Fruit fly (Drosophila melanogaster): Measurements from ENCODE around the gene shtd.

shtd gene

dm6 chrX:15490519-15490918 is 28.3 kb upstream of the shtd start (continued):
- TF ChIP-seq Dp (GFP tag; optimal IDR thresholded peaks at IDR 0.05) (peak; percentile 8), PHDP (tag; optimal IDR thresholded peaks at IDR 0.05) (peak; percentile 6), BEAF-32 (GFP tag; optimal IDR thresholded peaks at IDR 0.05) (peak; percentile 2), ATbp (GFP tag; optimal IDR thresholded peaks at IDR 0.05) (peak; percentile 11), HmgZ (tag; optimal IDR thresholded peaks at IDR 0.05) (no peak), ind (GFP tag; optimal IDR thresholded peaks at IDR 0.05) (no peak), stwl (tag; optimal IDR thresholded peaks at IDR 0.05) (peak; percentile 17), CG4617 (GFP tag; optimal IDR thresholded peaks at IDR 0.05; ENCODE audit: borderline replicate concordance) (no peak), CG14014 (GFP tag; IDR thresholded peaks at IDR 0.05) (no peak), CG10431 (GFP tag; optimal IDR thresholded peaks at IDR 0.05) (no peak), E2f2 (GFP tag; IDR thresholded peaks at IDR 0.05) (peak; percentile 25; the same call in 1 of the 2 replicates), Dip2 (GFP tag; IDR thresholded peaks at IDR 0.05) (peak; percentile 82), NfI (GFP tag; optimal IDR thresholded peaks at IDR 0.05) (no peak), zen2 (GFP tag; IDR thresholded peaks at IDR 0.05; ENCODE audit: partially characterized antibody) (no peak), Hr39 (optimal IDR thresholded peaks at IDR 0.05) (no peak), Camta (GFP tag; optimal IDR thresholded peaks at IDR 0.05) (no peak), Nf-YC (tag; optimal IDR thresholded peaks at IDR 0.05) (no peak), HmgD (GFP tag; optimal IDR thresholded peaks at IDR 0.05) (no peak)

dm6 chrX:15486682-15487081 is 24.4 kb upstream of the shtd start, which contains the start of gene Gmap:
Gene Gmap (plus strand): TSS chrX:15486922.
- peak; percentile 68 for TF ChIP-seq inv (GFP tag; IDR thresholded peaks at IDR 0.05; ENCODE audit: partially characterized antibody)
- peak; percentile 59; the same call in 1 of the 2 replicates for TF ChIP-seq hbn (GFP tag; IDR thresholded peaks at IDR 0.05; ENCODE audit: partially characterized antibody)
- no peak for TF ChIP-seq GATAe (GFP tag; conservative IDR thresholded peaks at IDR 0.05)
- TF ChIP-seq CG7372 (GFP tag; IDR thresholded peaks at IDR 0.05) = no peak
- TF ChIP-seq CG42726 (GFP tag; IDR thresholded peaks at IDR 0.05; ENCODE audit: partially characterized antibody) = no peak
- peak; percentile 96 for TF ChIP-seq tna (GFP tag; IDR thresholded peaks at IDR 0.05; ENCODE audit: partially characterized antibody)
- no peak for TF ChIP-seq danr (GFP tag; IDR thresholded peaks at IDR 0.05)
- no peak for TF ChIP-seq h (optimal IDR thresholded peaks at IDR 0.05)
- no peak for TF ChIP-seq Fer3 (tag; optimal IDR thresholded peaks at IDR 0.05)
- TF ChIP-seq croc (GFP tag; conservative IDR thresholded peaks at IDR 0.05) = no peak
- TF ChIP-seq bbx (GFP tag; IDR thresholded peaks at IDR 0.05; ENCODE audit: partially characterized antibody) = peak; percentile 91
- TF ChIP-seq knrl (GFP tag; IDR thresholded peaks at IDR 0.05; ENCODE audit: partially characterized antibody) = peak; percentile 64
- TF ChIP-seq Adf1 (GFP tag; IDR thresholded peaks at IDR 0.05) = 0 out of 2 replicates have a peak, but pooled peaks have one; percentile 8
- no peak for TF ChIP-seq slbo (GFP tag; IDR thresholded peaks at IDR 0.05)
- TF ChIP-seq E2f2 (GFP tag; IDR thresholded peaks at IDR 0.05) = peak; percentile 94
- peak; percentile 71 for TF ChIP-seq unc-4 (GFP tag; IDR thresholded peaks at IDR 0.05; ENCODE audit: partially characterized antibody)
- no peak for TF ChIP-seq z (GFP tag; IDR thresholded peaks at IDR 0.05)
- TF ChIP-seq stc (GFP tag; IDR thresholded peaks at IDR 0.05) = no peak
- peak; percentile 88 for TF ChIP-seq mld (GFP tag; IDR thresholded peaks at IDR 0.05; ENCODE audit: partially characterized antibody)
- peak; percentile 37 for TF ChIP-seq Xbp1 (GFP tag; optimal IDR thresholded peaks at IDR 0.05)
- no peak for TF ChIP-seq wor (GFP tag; IDR thresholded peaks at IDR 0.05)
- peak; percentile 78; the same call in 1 of the 2 replicates for TF ChIP-seq amos (GFP tag; IDR thresholded peaks at IDR 0.05; ENCODE audit: partially characterized antibody)
- no peak for TF ChIP-seq CG8290 (GFP tag; optimal IDR thresholded peaks at IDR 0.05)
- peak in 1 of 2 experiments; percentile 16 for TF ChIP-seq CG8290 (tag; optimal IDR thresholded peaks at IDR 0.05)
- TF ChIP-seq CG6272 (GFP tag; IDR thresholded peaks at IDR 0.05) = no peak
- TF ChIP-seq pzg (GFP tag; optimal IDR thresholded peaks at IDR 0.05) = peak; percentile 60
- no peak for TF ChIP-seq abd-A (tag; optimal IDR thresholded peaks at IDR 0.05)
- no peak for TF ChIP-seq dysf (GFP tag; IDR thresholded peaks at IDR 0.05)
- no peak for TF ChIP-seq Rx (GFP tag; IDR thresholded peaks at IDR 0.05)
- TF ChIP-seq CG4404 (GFP tag; IDR thresholded peaks at IDR 0.05) = no peak
- peak; percentile 81 for TF ChIP-seq CG13287 (GFP tag; IDR thresholded peaks at IDR 0.05; ENCODE audit: partially characterized antibody)
- no peak for TF ChIP-seq zen (tag; optimal IDR thresholded peaks at IDR 0.05)
- no peak for TF ChIP-seq rib (GFP tag; IDR thresholded peaks at IDR 0.05)
- TF ChIP-seq Antp (GFP tag; optimal IDR thresholded peaks at IDR 0.05) = no peak

All from whole organism, embryonic.